Worm (Caenorhabditis elegans) whole organism, midembryonic: Measurements from ENCODE around the gene srg-22.

ENCODE experiments used
- klf-2 ChIP-seq: fragments of 200-800 bp; sonication (Bioruptor generic); conservative IDR thresholded peaks from 2 replicates; pipeline ENCODE4 v1.3.6; 2022; ENCODE audit warnings: missing genetic modification reagents, missing genetic modification characterization, missing compliant biosample characterization
- tab-1 ChIP-seq: fragments of 200-800 bp; sonication (Bioruptor generic); IDR thresholded peaks from 2 replicates; pipeline ENCODE4 v1.3.6; 2022; ENCODE audit warnings: missing genetic modification characterization, missing compliant biosample characterization

- TF ChIP-seq klf-2 (no peak), tab-1 (GFP tag; lab: Robert Waterston, UW) (no peak)
These were observed 12.5 kb upstream of the srg-22 start, which contains the start of gene clec-122 for ce11 chrII:3105765-3106164.
